Worm (Caenorhabditis elegans) whole organism, young adult: ENCODE data around the gene cyp-29A3.

Source experiments
- F23B12.7 ChIP-seq: sonication (generic microtip); optimal IDR thresholded peaks from 2 replicates; lab custom pipeline; 2017; ENCODE audit warnings: missing genetic modification characterization, mild to moderate bottlenecking, missing compliant biosample characterization, antibody characterized with exemption, moderate library complexity; ENCODE audit not compliant: insufficient read depth
- F37B4.10 ChIP-seq: fragments of 200-800 bp; sonication (Bioruptor generic); IDR thresholded peaks from 2 replicates; pipeline ENCODE4 v1.3.6; 2022; ENCODE audit warnings: missing genetic modification characterization, missing compliant biosample characterization
- F49E8.2 ChIP-seq: sonication (generic microtip); optimal IDR thresholded peaks from 3 replicates; lab custom pipeline; 2017; ENCODE audit warnings: missing genetic modification characterization, mild to moderate bottlenecking, missing compliant biosample characterization, antibody characterized with exemption, moderate library complexity; ENCODE audit not compliant: insufficient read depth
- F52B5.7 ChIP-seq: sonication (generic microtip); optimal IDR thresholded peaks from 2 replicates; lab custom pipeline; 2016; ENCODE audit warnings: mild to moderate bottlenecking, missing genetic modification characterization, missing compliant biosample characterization
- F57A8.1 ChIP-seq: fragments of 200-800 bp; sonication (Bioruptor generic); optimal IDR thresholded peaks from 2 replicates; lab custom pipeline; 2018; ENCODE audit warnings: mild to moderate bottlenecking, missing genetic modification characterization, moderate library complexity, missing compliant biosample characterization
- F57C9.4 ChIP-seq: sonication (generic microtip); optimal IDR thresholded peaks from 2 replicates; lab custom pipeline; 2017; ENCODE audit warnings: mild to moderate bottlenecking, missing genetic modification characterization, missing compliant biosample characterization
- T07F8.4 ChIP-seq: sonication (generic microtip); optimal IDR thresholded peaks from 2 replicates; lab custom pipeline; 2016; ENCODE audit warnings: mild to moderate bottlenecking, missing genetic modification characterization, moderate library complexity, missing compliant biosample characterization
- Y53G8AR.9 ChIP-seq: fragments of 200-800 bp; sonication (Bioruptor generic); conservative IDR thresholded peaks from 2 replicates; pipeline ENCODE4 v1.3.6; 2022; ENCODE audit warnings: missing genetic modification reagents, missing genetic modification characterization, missing compliant biosample characterization
- attf-5 ChIP-seq: fragments of 200-800 bp; sonication (Bioruptor generic); optimal IDR thresholded peaks from 2 replicates; lab custom pipeline; 2018; ENCODE audit warnings: mild to moderate bottlenecking, missing genetic modification characterization, missing compliant biosample characterization
- cebp-1 ChIP-seq, 2 experiments: fragments of 200-800 bp in 1 of 2; sonication (Bioruptor generic) in 1 of 2; sonication (generic microtip) in 1 of 2; IDR thresholded peaks in 1 of 2; optimal IDR thresholded peaks in 1 of 2; 2 replicates each; pipeline versions ENCODE4 v1.3.6 to Lab custom; 2017 to 2022; ENCODE audit warnings: missing compliant biosample characterization in 2 of 2, missing genetic modification characterization in 2 of 2, mild to moderate bottlenecking in 1 of 2, missing genetic modification reagents in 1 of 2, moderate library complexity in 1 of 2
- ceh-100 ChIP-seq: fragments of 200-800 bp; sonication (Bioruptor generic); IDR thresholded peaks from 2 replicates; pipeline ENCODE4 v1.3.6; 2022; ENCODE audit warnings: missing genetic modification reagents, missing genetic modification characterization, missing compliant biosample characterization
- ceh-40 ChIP-seq: fragments of 200-800 bp; sonication (Bioruptor generic); IDR thresholded peaks from 2 replicates; pipeline ENCODE4 v1.3.6; 2022; ENCODE audit warnings: missing genetic modification characterization, missing compliant biosample characterization
- ceh-79 ChIP-seq: sonication (generic microtip); optimal IDR thresholded peaks from 2 replicates; lab custom pipeline; 2017; ENCODE audit warnings: mild to moderate bottlenecking, missing genetic modification characterization, missing compliant biosample characterization
- efl-1 ChIP-seq: fragments of 150-350 bp; optimal IDR thresholded peaks from 2 replicates; lab custom pipeline; 2014; ENCODE audit warnings: missing biosample characterization, missing genetic modification reagents, missing genetic modification characterization
- ekl-4 ChIP-seq: fragments of 200-800 bp; sonication (Bioruptor generic); IDR thresholded peaks from 2 replicates; pipeline ENCODE4 v1.3.6; 2022; ENCODE audit warnings: missing genetic modification reagents, missing genetic modification characterization, missing compliant biosample characterization
- him-1 ChIP-seq: sonication (generic microtip); optimal IDR thresholded peaks from 2 replicates; lab custom pipeline; 2016; ENCODE audit warnings: missing genotype, missing genetic modification reagents, missing genetic modification characterization, missing compliant biosample characterization
- hlh-26 ChIP-seq: fragments of 200-800 bp; sonication (Bioruptor generic); conservative IDR thresholded peaks from 2 replicates; pipeline ENCODE4 v1.3.6; 2022; ENCODE audit warnings: missing genetic modification reagents, missing genetic modification characterization, missing compliant biosample characterization
- hrde-1 ChIP-seq: sonication (generic microtip); optimal IDR thresholded peaks from 2 replicates; lab custom pipeline; 2016; ENCODE audit warnings: missing genetic modification characterization, mild to moderate bottlenecking, missing compliant biosample characterization, moderate library complexity, missing genotype, missing genetic modification reagents, borderline replicate concordance
- let-607 ChIP-seq, 2 experiments: fragments of 200-800 bp in 1 of 2; sonication (Bioruptor generic) in 1 of 2; sonication (generic microtip) in 1 of 2; optimal IDR thresholded peaks; 2 replicates each; lab custom pipeline; 2016 to 2018; ENCODE audit warnings: mild to moderate bottlenecking in 2 of 2, missing compliant biosample characterization in 2 of 2, missing genetic modification characterization in 2 of 2, moderate library complexity in 2 of 2, missing genotype in 1 of 2
- lin-35 ChIP-seq, 3 experiments: fragments of 150-350 bp in 2 of 3; sonication (generic microtip) in 1 of 3; optimal IDR thresholded peaks; 2 replicates each; lab custom pipeline; 2014 to 2018; ENCODE audit warnings: missing biosample characterization in 3 of 3, missing genetic modification characterization in 3 of 3, missing genetic modification reagents in 3 of 3
- madf-10 ChIP-seq: sonication (generic microtip); optimal IDR thresholded peaks from 2 replicates; lab custom pipeline; 2016; ENCODE audit warnings: mild to moderate bottlenecking, missing genetic modification characterization, missing compliant biosample characterization
- madf-6 ChIP-seq: fragments of 200-800 bp; sonication (Bioruptor generic); IDR thresholded peaks from 2 replicates; pipeline ENCODE4 v1.3.6; 2022; ENCODE audit warnings: missing genetic modification reagents, missing genetic modification characterization, missing compliant biosample characterization
- nhr-80 ChIP-seq: sonication (generic microtip); optimal IDR thresholded peaks from 2 replicates; lab custom pipeline; 2016; ENCODE audit warnings: missing genetic modification characterization, missing compliant biosample characterization
- pbrm-1 ChIP-seq: fragments of 200-800 bp; sonication (Bioruptor generic); IDR thresholded peaks from 2 replicates; pipeline ENCODE4 v1.3.6; 2022; ENCODE audit warnings: missing genetic modification reagents, missing genetic modification characterization, missing compliant biosample characterization
- rcor-1 ChIP-seq: fragments of 200-800 bp; sonication (Bioruptor generic); IDR thresholded peaks from 2 replicates; pipeline ENCODE4 v1.3.6; 2022; ENCODE audit warnings: missing genetic modification reagents, missing genetic modification characterization, missing compliant biosample characterization
- repo-1 ChIP-seq: sonication (generic microtip); optimal IDR thresholded peaks from 2 replicates; lab custom pipeline; 2017; ENCODE audit warnings: mild to moderate bottlenecking, missing genetic modification characterization, missing compliant biosample characterization
- rpc-1 ChIP-seq, 2 experiments: fragments of 150-350 bp in 1 of 2; sonication (generic microtip) in 1 of 2; optimal IDR thresholded peaks; 2 replicates each; lab custom pipeline; 2014 to 2018; ENCODE audit warnings: missing biosample characterization in 1 of 2, missing genetic modification characterization in 1 of 2, missing genetic modification reagents in 1 of 2, missing genotype in 1 of 2
- snpc-1.1 ChIP-seq: sonication (generic microtip); optimal IDR thresholded peaks from 2 replicates; lab custom pipeline; 2017; ENCODE audit warnings: missing genetic modification characterization, mild to moderate bottlenecking, missing compliant biosample characterization, antibody characterized with exemption, moderate library complexity, missing genotype, missing genetic modification reagents; ENCODE audit not compliant: insufficient read depth
- snpc-4 ChIP-seq, 5 experiments: fragments of 150-350 bp in 1 of 5; sonication (generic microtip) in 4 of 5; optimal IDR thresholded peaks; 2 replicates each; lab custom pipeline; 2014 to 2018; ENCODE audit warnings: missing genetic modification characterization in 5 of 5, missing biosample characterization in 3 of 5, antibody characterized with exemption in 2 of 5, mild to moderate bottlenecking in 2 of 5, missing compliant biosample characterization in 2 of 5, missing genotype in 2 of 5, moderate library complexity in 2 of 5, missing genetic modification reagents in 1 of 5
- tbp1 ChIP-seq: fragments of 200-800 bp; sonication (Bioruptor generic); optimal IDR thresholded peaks from 2 replicates; lab custom pipeline; 2018; ENCODE audit warnings: mild to moderate bottlenecking, missing genetic modification characterization, missing compliant biosample characterization
- tbx-9 ChIP-seq: sonication (generic microtip); optimal IDR thresholded peaks from 2 replicates; lab custom pipeline; 2016; ENCODE audit warnings: borderline replicate concordance, missing genetic modification characterization, inconsistent platforms, missing compliant biosample characterization
- zim-3 ChIP-seq: sonication (generic microtip); optimal IDR thresholded peaks from 2 replicates; lab custom pipeline; 2017; ENCODE audit warnings: mild to moderate bottlenecking, missing genetic modification characterization, moderate library complexity, missing compliant biosample characterization
- ztf-3 ChIP-seq: fragments of 200-800 bp; sonication (Bioruptor generic); optimal IDR thresholded peaks from 2 replicates; lab custom pipeline; 2018; ENCODE audit warnings: mild to moderate bottlenecking, missing genetic modification characterization, missing compliant biosample characterization

Gene cyp-29A3

DNA sequence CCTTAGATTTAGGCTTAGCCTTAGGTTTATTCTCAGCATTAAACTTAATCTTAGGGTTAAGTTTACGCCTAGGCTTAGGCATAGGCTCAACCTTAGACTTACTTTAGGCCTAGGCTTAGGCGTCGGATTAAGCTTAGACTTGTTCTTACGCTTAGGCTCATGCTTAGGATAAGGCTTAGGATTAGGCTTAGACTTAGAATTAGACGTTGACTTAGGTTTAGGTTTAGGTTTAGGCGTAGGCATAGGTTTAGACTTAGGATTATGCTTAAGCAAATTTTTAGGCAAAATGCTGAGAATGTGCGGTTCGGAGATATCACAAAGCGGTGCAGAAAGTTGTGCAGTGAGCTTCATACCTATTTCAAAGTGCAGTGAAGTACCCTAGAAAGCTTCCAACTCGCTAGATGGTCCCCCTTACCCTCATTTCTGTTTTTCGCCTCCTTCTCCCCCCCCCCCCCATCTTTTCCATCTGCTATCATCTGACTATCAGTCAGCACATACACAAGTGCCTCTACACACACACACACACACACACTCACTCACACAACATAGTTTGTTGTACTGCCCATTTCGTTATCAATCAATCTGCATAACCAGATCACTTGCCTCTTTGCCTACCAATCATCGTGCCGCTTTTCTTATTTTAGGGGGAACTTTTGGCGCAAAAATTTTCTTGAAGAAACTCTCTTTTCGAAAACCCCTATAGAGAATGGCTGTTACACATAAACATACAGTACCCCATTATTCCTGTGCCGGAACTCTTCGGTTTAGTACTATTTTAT lies 42.8 kb upstream of the cyp-29A3 start (continued):
- TF ChIP-seq hlh-26 (GFP tag; lab: Robert Waterston, UW) (no peak), nhr-80 (peak; percentile 37), ceh-100 (GFP tag; lab: Robert Waterston, UW) (no peak), rcor-1 (no peak), tbx-9 (tag; lab: Kevin White, UChicago) (no peak)

DNA sequence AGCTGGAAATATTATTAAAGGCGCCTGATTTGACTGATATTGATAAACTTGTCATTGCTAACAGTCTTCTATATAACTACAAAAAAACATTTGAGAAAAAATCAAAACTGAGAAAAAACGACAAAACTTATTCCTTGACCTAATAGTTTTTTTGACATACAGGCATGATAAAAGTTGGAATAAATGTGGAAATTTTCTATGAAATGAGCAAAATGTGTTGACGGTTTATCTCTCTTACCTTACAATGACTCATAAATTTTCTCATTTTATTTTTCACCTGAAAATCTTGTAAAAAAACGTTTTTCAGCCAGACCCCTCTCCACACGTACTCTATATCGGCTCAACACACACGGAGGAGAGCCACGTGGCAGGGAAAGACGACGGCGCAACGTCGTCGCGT lies 38.5 kb upstream of the cyp-29A3 start, which contains the start of gene egl-8:
Gene egl-8, plus strand, starts transcription at position 301 of the 400 bp plus-strand sequence.
- TF ChIP-seq cebp-1 (GFP tag; IDR thresholded peaks at IDR 0.05; lab: Robert Waterston, UW) (no peak), cebp-1 (tag; optimal IDR thresholded peaks at IDR 0.05; lab: Kevin White, UChicago) (no peak), zim-3 (no peak), pbrm-1 (no peak), let-607 (tag; optimal IDR thresholded peaks at IDR 0.05; lab: Kevin White, UChicago) (no peak), ceh-79 (tag; lab: Kevin White, UChicago) (no peak), F57C9.4 (no peak), F57A8.1 (GFP tag; lab: Kevin White, UChicago) (no peak), F52B5.7 (tag; lab: Kevin White, UChicago) (no peak)

DNA sequence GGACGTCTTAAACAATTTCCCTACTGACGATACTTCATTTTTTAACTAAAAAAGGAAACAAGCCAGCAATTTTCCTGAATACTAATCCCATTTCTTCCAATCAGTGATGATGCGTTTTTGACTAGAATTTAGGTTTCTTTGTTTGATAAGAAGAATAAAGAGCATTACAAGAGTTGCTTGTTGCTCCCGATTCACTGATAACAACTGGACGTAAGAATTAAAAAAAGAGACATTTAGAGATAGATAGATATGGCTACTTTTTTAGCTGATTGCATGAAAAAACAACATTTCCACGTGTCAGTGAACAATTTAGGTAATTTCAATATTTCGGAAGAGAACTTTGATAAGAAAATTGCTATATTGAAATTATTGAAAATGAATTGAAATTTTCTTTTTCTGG lies 37.2 kb upstream of the cyp-29A3 start:
- TF ChIP-seq attf-5 (GFP tag; lab: Kevin White, UChicago), result no peak
- no peak for TF ChIP-seq rpc-1 (optimal IDR thresholded peaks at IDR 0.05; lab: Kevin White, UChicago)
- TF ChIP-seq rpc-1 (tag; optimal IDR thresholded peaks at IDR 0.05; lab: Kevin White, UChicago), result no peak
- TF ChIP-seq madf-10 (tag; lab: Kevin White, UChicago), result no peak
- no peak for TF ChIP-seq snpc-1.1 (tag; lab: Kevin White, UChicago)
- no peak for TF ChIP-seq ztf-3 (GFP tag; lab: Kevin White, UChicago)
- no peak for TF ChIP-seq madf-6 (GFP tag; lab: Robert Waterston, UW)
- peak in 1 of 3 experiments; percentile 2 for TF ChIP-seq lin-35 (GFP tag; optimal IDR thresholded peaks at IDR 0.05; lab: Kevin White, UChicago)
- no peak for TF ChIP-seq repo-1
- no peak for TF ChIP-seq cebp-1 (GFP tag; IDR thresholded peaks at IDR 0.05; lab: Robert Waterston, UW)
- TF ChIP-seq cebp-1 (tag; optimal IDR thresholded peaks at IDR 0.05; lab: Kevin White, UChicago), result no peak
- TF ChIP-seq him-1 (tag; lab: Kevin White, UChicago), result no peak
- TF ChIP-seq efl-1 (GFP tag; lab: Kevin White, UChicago), result no peak
- peak; percentile 41 for TF ChIP-seq nhr-80
- no peak for TF ChIP-seq snpc-4 (GFP tag; optimal IDR thresholded peaks at IDR 0.05; lab: Kevin White, UChicago)
- no peak for TF ChIP-seq snpc-4 (tag; optimal IDR thresholded peaks at IDR 0.05; lab: Kevin White, UChicago)
- no peak for TF ChIP-seq ceh-40

DNA sequence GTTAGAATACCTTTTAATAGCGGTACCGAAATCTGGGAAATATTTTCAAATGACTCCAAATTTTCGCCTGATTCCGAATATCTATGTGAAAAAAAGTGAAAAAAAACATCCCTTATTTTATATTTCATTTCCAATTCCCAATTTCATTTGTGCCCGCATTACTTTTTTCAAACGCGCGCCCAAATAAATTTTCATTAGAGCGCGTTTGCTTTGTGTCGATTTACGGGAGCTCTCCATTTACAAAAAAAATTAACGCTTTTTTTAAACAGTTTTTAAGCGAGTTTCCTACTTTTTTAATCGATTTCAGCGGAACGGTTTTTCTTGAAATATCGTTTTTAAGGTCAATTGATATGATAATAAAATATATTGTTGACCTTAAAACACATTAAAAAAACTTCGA lies 34.9 kb upstream of the cyp-29A3 start:
- TF ChIP-seq hrde-1 (tag; lab: Kevin White, UChicago) (no peak), Y53G8AR.9 (GFP tag; lab: Robert Waterston, UW) (no peak), ekl-4 (GFP tag; lab: Robert Waterston, UW) (no peak), madf-6 (GFP tag; lab: Robert Waterston, UW) (no peak), F37B4.10 (GFP tag; lab: Robert Waterston, UW) (no peak), T07F8.4 (tag; lab: Kevin White, UChicago) (no peak), F23B12.7 (tag; lab: Kevin White, UChicago) (no peak), attf-5 (GFP tag; lab: Kevin White, UChicago) (no peak), F49E8.2 (no peak), tbp1 (GFP tag; lab: Kevin White, UChicago) (no peak)
- TF ChIP-seq, all 124 proteins: peak for 0
